Worm (Caenorhabditis elegans) whole organism, L3 larva: ENCODE results near the gene R05F9.11.

ENCODE experiments used
- R02D3.7 ChIP-seq: fragments of 150-350 bp; optimal IDR thresholded peaks from 2 replicates; lab custom pipeline; 2014; ENCODE audit warnings: missing biosample characterization, missing genetic modification characterization
- ama-1 ChIP-seq: fragments of 150-350 bp; optimal IDR thresholded peaks from 2 replicates; lab custom pipeline; 2018
- fkh-10 ChIP-seq: sonication (generic microtip); optimal IDR thresholded peaks from 2 replicates; lab custom pipeline; 2017; ENCODE audit warnings: missing biosample characterization, missing genetic modification reagents, missing genetic modification characterization
- jun-1 ChIP-seq: fragments of 150-350 bp; optimal IDR thresholded peaks from 2 replicates; lab custom pipeline; 2014; ENCODE audit warnings: missing biosample characterization, missing genetic modification reagents, missing genetic modification characterization
- lin-39 ChIP-seq: fragments of 150-350 bp; optimal IDR thresholded peaks from 2 replicates; lab custom pipeline; 2018; ENCODE audit warnings: missing biosample characterization, missing genetic modification reagents, missing genetic modification characterization
- lsy-12 ChIP-seq: sonication (generic microtip); optimal IDR thresholded peaks from 2 replicates; lab custom pipeline; 2016; ENCODE audit warnings: mild to moderate bottlenecking, missing genetic modification characterization, missing compliant biosample characterization
- nhr-237 ChIP-seq: fragments of 150-350 bp; optimal IDR thresholded peaks from 2 replicates; lab custom pipeline; 2014; ENCODE audit warnings: missing biosample characterization, missing genetic modification characterization
- nhr-25 ChIP-seq: sonication (generic microtip); optimal IDR thresholded peaks from 2 replicates; lab custom pipeline; 2017; ENCODE audit warnings: missing biosample characterization, missing genetic modification characterization
- nhr-76 ChIP-seq: fragments of 150-350 bp; sonication (generic microtip); optimal IDR thresholded peaks from 5 replicates; lab custom pipeline; 2014; ENCODE audit warnings: missing biosample characterization, missing genetic modification characterization
- skn-1 ChIP-seq: fragments of 150-350 bp; optimal IDR thresholded peaks from 2 replicates; lab custom pipeline; 2014; ENCODE audit warnings: missing biosample characterization, missing genetic modification characterization
- ztf-4 ChIP-seq: fragments of 150-350 bp; optimal IDR thresholded peaks from 2 replicates; lab custom pipeline; 2014; ENCODE audit warnings: missing biosample characterization, missing genetic modification characterization

ce11 chrII:4931286-4931685 is 17.3 kb upstream of the R05F9.11 start:
- TF ChIP-seq ztf-4 (no peak), R02D3.7 (tag; lab: Kevin White, UChicago) (no peak), nhr-25 (tag; lab: Kevin White, UChicago) (no peak), skn-1 (no peak), nhr-76 (no peak), jun-1 (tag; lab: Kevin White, UChicago) (no peak), lin-39 (tag; lab: Kevin White, UChicago) (no peak), fkh-10 (no peak), lsy-12 (tag; lab: Kevin White, UChicago) (no peak), ama-1 (lab: Kevin White, UChicago) (no peak), nhr-237 (tag; lab: Kevin White, UChicago) (no peak)
